Fruit fly (Drosophila melanogaster) whole organism, wandering third instar larva: ENCODE data around the gene Rab9Fb.

Source experiments
- CrebA ChIP-seq: fragments of 200-800 bp; sonication (Bioruptor generic); optimal IDR thresholded peaks from 2 replicates; lab custom pipeline; 2016; ENCODE audit warnings: missing biosample characterization, mild to moderate bottlenecking, missing genetic modification characterization, borderline replicate concordance
- GATAd ChIP-seq: sonication (Bioruptor generic); optimal IDR thresholded peaks from 2 replicates; lab custom pipeline; 2016; ENCODE audit warnings: missing biosample characterization, missing genetic modification characterization
- h ChIP-seq: fragments of 200-800 bp; sonication (Bioruptor generic); optimal IDR thresholded peaks from 3 replicates; lab custom pipeline; 2016; ENCODE audit warnings: missing biosample characterization, mild to moderate bottlenecking, missing genetic modification characterization
- psq ChIP-seq: fragments of 200-800 bp; sonication (Bioruptor generic); optimal IDR thresholded peaks from 3 replicates; lab custom pipeline; 2017; ENCODE audit warnings: missing biosample characterization, mild to moderate bottlenecking, missing genetic modification characterization, moderate library complexity
- rgr ChIP-seq: fragments of 200-800 bp; sonication (Bioruptor generic); optimal IDR thresholded peaks from 3 replicates; lab custom pipeline; 2016; ENCODE audit warnings: missing biosample characterization, mild to moderate bottlenecking, missing genetic modification characterization

DNA sequence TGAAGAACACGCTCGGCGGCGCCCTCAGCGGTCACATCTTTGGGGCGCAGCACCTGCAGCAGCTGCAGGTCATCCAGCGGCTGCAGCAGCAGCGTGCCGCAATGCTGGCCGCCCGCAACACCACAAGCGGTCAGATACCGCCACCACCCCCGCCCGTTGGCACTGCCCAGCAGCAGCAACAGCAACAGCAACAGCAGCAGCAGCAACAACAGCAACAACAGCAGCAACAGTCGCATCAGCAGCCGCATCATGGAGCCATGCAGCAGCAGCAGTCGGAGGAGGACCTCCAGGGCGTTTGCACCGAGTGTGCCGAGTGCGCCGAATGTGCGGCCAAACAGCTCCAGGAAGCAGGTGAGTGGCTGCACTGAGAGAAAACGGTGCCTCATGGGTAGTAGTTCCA, 39.7 kb downstream of the Rab9Fb start:
- TF ChIP-seq GATAd (GFP tag; lab: Kevin White, UChicago) (no peak), h (GFP tag; lab: Kevin White, UChicago) (no peak), psq (GFP tag; lab: Kevin White, UChicago) (no peak), CrebA (no peak), rgr (GFP tag; lab: Kevin White, UChicago) (no peak)
